Worm (Caenorhabditis elegans): ENCODE measurements around the gene tig-3.

Gene tig-3

DNA sequence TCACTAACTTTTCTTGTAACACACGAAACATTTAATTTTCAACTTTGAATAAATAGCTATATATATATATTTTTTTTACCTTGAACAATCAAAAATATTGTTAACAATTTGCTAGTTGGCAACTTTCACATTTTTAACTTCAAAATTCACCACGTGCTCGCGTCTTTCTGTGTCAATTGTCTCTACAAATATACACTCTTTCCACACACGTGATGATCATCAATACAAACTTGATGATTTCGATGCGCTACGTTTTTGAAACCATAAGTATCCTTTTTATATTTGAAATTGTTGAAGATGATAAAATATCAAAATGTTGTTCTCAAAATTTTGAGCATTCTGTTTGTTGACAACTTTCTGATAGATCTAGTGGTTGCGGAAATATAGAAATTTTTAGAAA, 56.2 kb downstream of the tig-3 start:
- TF ChIP-seq ama-1 (optimal IDR thresholded peaks at IDR 0.05) (no peak), ets-7 (tag; optimal IDR thresholded peaks at IDR 0.05) (no peak), hnd-1 (tag; optimal IDR thresholded peaks at IDR 0.05) (no peak), aly-1 (tag; optimal IDR thresholded peaks at IDR 0.05) (no peak), hmbx-1 (tag; optimal IDR thresholded peaks at IDR 0.05) (no peak), ceh-36 (tag; optimal IDR thresholded peaks at IDR 0.05) (no peak), pes-1 (GFP tag; IDR thresholded peaks at IDR 0.05) (no peak), scrt-1 (GFP tag; IDR thresholded peaks at IDR 0.05) (no peak), flt-1 (GFP tag; IDR thresholded peaks at IDR 0.05) (no peak), F13C5.2 (tag; optimal IDR thresholded peaks at IDR 0.05) (no peak), sea-1 (GFP tag; conservative IDR thresholded peaks at IDR 0.05) (no peak), tbx-11 (GFP tag; IDR thresholded peaks at IDR 0.05) (no peak), hmg-4 (GFP tag; optimal IDR thresholded peaks at IDR 0.05) (no peak), tra-4 (tag; optimal IDR thresholded peaks at IDR 0.05) (no peak), B0310.2 (tag; optimal IDR thresholded peaks at IDR 0.05) (no peak), ceh-13 (GFP tag; optimal IDR thresholded peaks at IDR 0.05) (no peak)
